Fruit fly (Drosophila melanogaster): Measurements from ENCODE around the gene cdm.

The cdm gene

dm6 chr3R:18183244-18183643, at the start of gene cdm:
Gene cdm (minus strand): TSS chr3R:18183479.
- TF ChIP-seq psq (optimal IDR thresholded peaks at IDR 0.05), result no peak
- no peak for TF ChIP-seq usp (GFP tag; optimal IDR thresholded peaks at IDR 0.05)
- TF ChIP-seq Dll (optimal IDR thresholded peaks at IDR 0.05), result no peak
- no peak for TF ChIP-seq CG8478 (optimal IDR thresholded peaks at IDR 0.05)
- TF ChIP-seq pan (optimal IDR thresholded peaks at IDR 0.05), result no peak
- TF ChIP-seq EcR (GFP tag; optimal IDR thresholded peaks at IDR 0.05), result no peak

- TF ChIP-seq EcR (GFP tag; optimal IDR thresholded peaks at IDR 0.05), result no peak
- TF ChIP-seq CG8478 (optimal IDR thresholded peaks at IDR 0.05), result no peak
- TF ChIP-seq usp (GFP tag; optimal IDR thresholded peaks at IDR 0.05), result no peak
- TF ChIP-seq pan (optimal IDR thresholded peaks at IDR 0.05), result no peak
- no peak for TF ChIP-seq psq (optimal IDR thresholded peaks at IDR 0.05)
- no peak for TF ChIP-seq Dll (optimal IDR thresholded peaks at IDR 0.05)
Observed at dm6 chr3R:18232187-18232586, 48.9 kb upstream of the cdm start.

dm6 chr3R:18230229-18230628, 47.0 kb upstream of the cdm start:
- TF ChIP-seq psq (optimal IDR thresholded peaks at IDR 0.05), result no peak
- no peak for TF ChIP-seq EcR (GFP tag; optimal IDR thresholded peaks at IDR 0.05)
- no peak for TF ChIP-seq CG8478 (optimal IDR thresholded peaks at IDR 0.05)
- TF ChIP-seq Dll (optimal IDR thresholded peaks at IDR 0.05), result no peak
- no peak for TF ChIP-seq usp (GFP tag; optimal IDR thresholded peaks at IDR 0.05)
- no peak for TF ChIP-seq pan (optimal IDR thresholded peaks at IDR 0.05)

- TF ChIP-seq Dll (optimal IDR thresholded peaks at IDR 0.05), result no peak
- no peak for TF ChIP-seq CG8478 (optimal IDR thresholded peaks at IDR 0.05)
- no peak for TF ChIP-seq pan (optimal IDR thresholded peaks at IDR 0.05)
- no peak for TF ChIP-seq usp (GFP tag; optimal IDR thresholded peaks at IDR 0.05)
Observed at dm6 chr3R:18228713-18229222, 45.5 kb upstream of the cdm start.

dm6 chr3R:18227385-18227784, 44.1 kb upstream of the cdm start:
- TF ChIP-seq CG8478 (optimal IDR thresholded peaks at IDR 0.05) (no peak), usp (GFP tag; optimal IDR thresholded peaks at IDR 0.05) (no peak), psq (optimal IDR thresholded peaks at IDR 0.05) (no peak), pan (optimal IDR thresholded peaks at IDR 0.05) (no peak), Dll (optimal IDR thresholded peaks at IDR 0.05) (no peak), EcR (GFP tag; optimal IDR thresholded peaks at IDR 0.05) (no peak)

- TF ChIP-seq psq (optimal IDR thresholded peaks at IDR 0.05) (no peak), EcR (GFP tag; optimal IDR thresholded peaks at IDR 0.05) (no peak), usp (GFP tag; optimal IDR thresholded peaks at IDR 0.05) (no peak), pan (optimal IDR thresholded peaks at IDR 0.05) (no peak)
Observed at dm6 chr3R:18226809-18227157, 43.5 kb upstream of the cdm start.

- TF ChIP-seq Dll (optimal IDR thresholded peaks at IDR 0.05), result no peak
- no peak for TF ChIP-seq psq (optimal IDR thresholded peaks at IDR 0.05)
- TF ChIP-seq usp (GFP tag; optimal IDR thresholded peaks at IDR 0.05), result no peak
- no peak for TF ChIP-seq EcR (GFP tag; optimal IDR thresholded peaks at IDR 0.05)
- no peak for TF ChIP-seq CG8478 (optimal IDR thresholded peaks at IDR 0.05)
- no peak for TF ChIP-seq pan (optimal IDR thresholded peaks at IDR 0.05)
Observed at dm6 chr3R:18226043-18226808, 42.9 kb upstream of the cdm start, which contains the start of the genes CG7168 and Mdh2. Gene CG7168 (minus strand): TSS chr3R:18226082. Gene Mdh2 (plus strand): TSS chr3R:18226396.

dm6 chr3R:18223434-18223833, 40.2 kb upstream of the cdm start, which contains the start of the genes mTerf5 and Non3:
Gene mTerf5 (minus strand): TSS chr3R:18223682.
Gene Non3 (plus strand): TSS chr3R:18223722.
- TF ChIP-seq usp (GFP tag; optimal IDR thresholded peaks at IDR 0.05) (no peak), Dll (optimal IDR thresholded peaks at IDR 0.05) (no peak), EcR (GFP tag; optimal IDR thresholded peaks at IDR 0.05) (no peak), psq (optimal IDR thresholded peaks at IDR 0.05) (no peak), pan (optimal IDR thresholded peaks at IDR 0.05) (no peak), CG8478 (optimal IDR thresholded peaks at IDR 0.05) (no peak)

- TF ChIP-seq EcR (GFP tag; optimal IDR thresholded peaks at IDR 0.05), result no peak
- no peak for TF ChIP-seq psq (optimal IDR thresholded peaks at IDR 0.05)
Observed at dm6 chr3R:18220211-18220749, 37.0 kb upstream of the cdm start, which contains the start of the genes CG7988 and CG7183. Gene CG7988 (plus strand): TSS chr3R:18220526. Gene CG7183 (minus strand): TSS chr3R:18220699.

- no peak for TF ChIP-seq Dll (optimal IDR thresholded peaks at IDR 0.05)
- no peak for TF ChIP-seq EcR (GFP tag; optimal IDR thresholded peaks at IDR 0.05)
- no peak for TF ChIP-seq psq (optimal IDR thresholded peaks at IDR 0.05)
- no peak for TF ChIP-seq usp (GFP tag; optimal IDR thresholded peaks at IDR 0.05)
- TF ChIP-seq pan (optimal IDR thresholded peaks at IDR 0.05), result no peak
- no peak for TF ChIP-seq CG8478 (optimal IDR thresholded peaks at IDR 0.05)
Observed at dm6 chr3R:18215900-18216299, 32.6 kb upstream of the cdm start, which contains the start of gene CG14314. Gene CG14314 (plus strand): TSS chr3R:18216142.

- TF ChIP-seq CG8478 (optimal IDR thresholded peaks at IDR 0.05), result no peak
- no peak for TF ChIP-seq psq (optimal IDR thresholded peaks at IDR 0.05)
- no peak for TF ChIP-seq pan (optimal IDR thresholded peaks at IDR 0.05)
- no peak for TF ChIP-seq usp (GFP tag; optimal IDR thresholded peaks at IDR 0.05)
- no peak for TF ChIP-seq Dll (optimal IDR thresholded peaks at IDR 0.05)
- TF ChIP-seq EcR (GFP tag; optimal IDR thresholded peaks at IDR 0.05), result no peak
Observed at dm6 chr3R:18215300-18215699, 32.0 kb upstream of the cdm start.

dm6 chr3R:18208479-18208878, 25.2 kb upstream of the cdm start, which contains the start of gene CG44158:
Gene CG44158 (plus strand): TSS chr3R:18208779.
- TF ChIP-seq psq (optimal IDR thresholded peaks at IDR 0.05), result no peak
- no peak for TF ChIP-seq pan (optimal IDR thresholded peaks at IDR 0.05)
- no peak for TF ChIP-seq usp (GFP tag; optimal IDR thresholded peaks at IDR 0.05)
- no peak for TF ChIP-seq Dll (optimal IDR thresholded peaks at IDR 0.05)
- no peak for TF ChIP-seq EcR (GFP tag; optimal IDR thresholded peaks at IDR 0.05)
- no peak for TF ChIP-seq CG8478 (optimal IDR thresholded peaks at IDR 0.05)
